Worm (Caenorhabditis elegans): Measurements from ENCODE around the gene fbxa-82.

Gene fbxa-82

DNA sequence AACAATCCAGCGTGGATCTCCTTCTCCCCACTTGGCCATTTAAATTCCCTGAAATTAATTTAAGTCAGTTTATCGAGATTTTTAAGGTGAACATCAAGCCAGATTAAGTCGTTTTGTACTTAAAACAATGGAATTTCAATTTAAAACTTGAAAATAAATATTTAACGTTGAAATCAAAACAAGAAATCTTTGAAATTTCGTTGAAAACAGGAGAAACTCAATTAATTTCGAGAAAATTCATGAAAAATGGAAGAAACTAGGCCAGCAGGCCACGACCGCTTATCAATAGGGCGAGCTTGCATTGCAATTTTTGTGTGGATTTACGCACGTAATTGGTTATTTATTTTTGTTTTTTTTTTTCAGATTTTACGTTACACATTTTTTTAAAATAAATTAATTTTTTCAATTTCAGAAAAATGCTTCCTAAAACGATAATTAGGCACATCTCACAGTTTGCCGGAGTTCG, 33.0 kb upstream of the fbxa-82 start, which contains the start of the genes ahsa-1 and C01G10.7 (continued):
- TF ChIP-seq arid-1 (GFP tag; conservative IDR thresholded peaks at IDR 0.05) = 0 out of 2 replicates have a peak, but pooled peaks have one; percentile 46
- TF ChIP-seq ZK337.2 (GFP tag; IDR thresholded peaks at IDR 0.05) = peak; percentile 91
- TF ChIP-seq tra-1 (GFP tag; IDR thresholded peaks at IDR 0.05) = peak; percentile 58; the same call in 1 of the 2 replicates
- TF ChIP-seq spr-3 (GFP tag; optimal IDR thresholded peaks at IDR 0.05) = no peak
- no peak for TF ChIP-seq mxl-2 (GFP tag; conservative IDR thresholded peaks at IDR 0.05)
- TF ChIP-seq ztf-7 (tag; optimal IDR thresholded peaks at IDR 0.05) = peak; percentile 40
- peak; percentile 49; the same call in 1 of the 2 replicates for TF ChIP-seq vab-7 (GFP tag; IDR thresholded peaks at IDR 0.05)
- no peak for TF ChIP-seq D1046.2 (GFP tag; IDR thresholded peaks at IDR 0.05)
- peak; percentile 99 for TF ChIP-seq lin-38 (GFP tag; IDR thresholded peaks at IDR 0.05)
- TF ChIP-seq ZK546.5 (tag; optimal IDR thresholded peaks at IDR 0.05) = no peak
- no peak for TF ChIP-seq lim-7 (GFP tag; IDR thresholded peaks at IDR 0.05)
- no peak for TF ChIP-seq daf-8 (GFP tag; IDR thresholded peaks at IDR 0.05)
- TF ChIP-seq snpc-4 (tag; optimal IDR thresholded peaks at IDR 0.05) = no peak
- peak; percentile 98 for TF ChIP-seq unc-130 (GFP tag; optimal IDR thresholded peaks at IDR 0.05)
- peak; percentile 74 for TF ChIP-seq hlh-11 (tag; optimal IDR thresholded peaks at IDR 0.05)
- TF ChIP-seq hmg-1.1 (GFP tag; IDR thresholded peaks at IDR 0.05) = peak; percentile 79
- TF ChIP-seq rbr-2 (tag; optimal IDR thresholded peaks at IDR 0.05) = peak; percentile 87
- TF ChIP-seq nhr-111 (GFP tag; optimal IDR thresholded peaks at IDR 0.05) = no peak
- TF ChIP-seq aly-2 (tag; optimal IDR thresholded peaks at IDR 0.05) = no peak
- no peak for TF ChIP-seq lin-39 (tag; optimal IDR thresholded peaks at IDR 0.05)
- TF ChIP-seq zfp-2 (tag; optimal IDR thresholded peaks at IDR 0.05) = no peak
- TF ChIP-seq dpl-1 (GFP tag; optimal IDR thresholded peaks at IDR 0.05) = peak; percentile 84
- no peak for TF ChIP-seq nhr-25 (tag; optimal IDR thresholded peaks at IDR 0.05; ENCODE audit: borderline replicate concordance, insufficient read depth)
- TF ChIP-seq saeg-2 (GFP tag; IDR thresholded peaks at IDR 0.05) = no peak
- TF ChIP-seq F37D6.2 (tag; optimal IDR thresholded peaks at IDR 0.05) = peak; percentile 70
- TF ChIP-seq hif-1 (tag; optimal IDR thresholded peaks at IDR 0.05) = peak; percentile 60 to 98
- peak; percentile 19 for TF ChIP-seq mxl-3 (GFP tag; optimal IDR thresholded peaks at IDR 0.05)
- no peak for TF ChIP-seq ama-1 (optimal IDR thresholded peaks at IDR 0.05)
- no peak for TF ChIP-seq F44E2.7 (GFP tag; IDR thresholded peaks at IDR 0.05)
- TF ChIP-seq nhr-237 (tag; optimal IDR thresholded peaks at IDR 0.05) = no peak

DNA sequence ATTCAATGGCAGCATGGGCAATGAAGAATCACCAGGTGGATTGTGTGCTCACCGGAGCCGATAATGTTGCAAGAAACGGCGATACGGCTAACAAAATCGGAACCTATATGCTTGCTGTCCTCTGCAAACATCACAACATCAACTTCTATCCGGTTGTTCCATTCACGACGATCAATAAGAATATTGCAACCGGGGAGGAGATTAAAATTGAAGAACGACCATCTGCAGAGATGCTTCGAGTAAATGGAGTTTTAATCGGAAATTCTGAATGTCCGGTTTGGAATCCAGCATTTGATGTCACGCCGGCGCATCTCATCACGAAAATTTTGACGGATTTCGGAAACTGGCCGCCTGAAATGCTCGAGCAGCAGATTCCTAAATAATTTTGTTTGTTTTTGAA, 31.3 kb upstream of the fbxa-82 start:
- TF ChIP-seq Y75B8A.6 (GFP tag; IDR thresholded peaks at IDR 0.05) (0 out of 2 replicates have a peak, but pooled peaks have one; percentile 21), egl-43 (GFP tag; IDR thresholded peaks at IDR 0.05) (peak; percentile 47; the same call in 1 of the 2 replicates), nhr-11 (tag; optimal IDR thresholded peaks at IDR 0.05) (no peak), nhr-6 (tag; optimal IDR thresholded peaks at IDR 0.05) (peak; percentile 48), Y48G9A.11 (GFP tag; IDR thresholded peaks at IDR 0.05) (peak; percentile 58; the same call in 1 of the 2 replicates), duxl-1 (tag; optimal IDR thresholded peaks at IDR 0.05; ENCODE audit: poor library complexity) (peak; percentile 44), hlh-30 (tag; optimal IDR thresholded peaks at IDR 0.05; ENCODE audit: insufficient read depth) (no peak), pha-4 (GFP tag; IDR thresholded peaks at IDR 0.05) (peak; percentile 47; the same call in 1 of the 2 replicates), pha-4 (tag; optimal IDR thresholded peaks at IDR 0.05) (no peak), mdt-29 (GFP tag; IDR thresholded peaks at IDR 0.05) (no peak), jun-1 (tag; optimal IDR thresholded peaks at IDR 0.05) (no peak), ama-1 (optimal IDR thresholded peaks at IDR 0.05) (peak; percentile 70), T26A8.4 (GFP tag; IDR thresholded peaks at IDR 0.05) (peak; percentile 14; the same call in 1 of the 2 replicates), F49E8.2 (tag; optimal IDR thresholded peaks at IDR 0.05; ENCODE audit: borderline replicate concordance) (peak; percentile 32), dve-1 (tag; optimal IDR thresholded peaks at IDR 0.05; ENCODE audit: insufficient read depth) (peak; percentile 10), daf-16 (GFP tag; optimal IDR thresholded peaks at IDR 0.05) (no peak), daf-16 (tag; optimal IDR thresholded peaks at IDR 0.05) (peak; percentile 25), aha-1 (tag) (peak; percentile 18), ces-1 (GFP tag; optimal IDR thresholded peaks at IDR 0.05) (no peak), pqm-1 (tag; optimal IDR thresholded peaks at IDR 0.05) (no peak), arid-1 (GFP tag; conservative IDR thresholded peaks at IDR 0.05) (0 out of 2 replicates have a peak, but pooled peaks have one; percentile 30), lin-13 (GFP tag; optimal IDR thresholded peaks at IDR 0.05) (peak; percentile 35), lin-38 (GFP tag; IDR thresholded peaks at IDR 0.05) (peak; percentile 66)

Measured in whole organism, L4 larva.